Worm (Caenorhabditis elegans): ENCODE measurements around the gene bigr-1.

DNA sequence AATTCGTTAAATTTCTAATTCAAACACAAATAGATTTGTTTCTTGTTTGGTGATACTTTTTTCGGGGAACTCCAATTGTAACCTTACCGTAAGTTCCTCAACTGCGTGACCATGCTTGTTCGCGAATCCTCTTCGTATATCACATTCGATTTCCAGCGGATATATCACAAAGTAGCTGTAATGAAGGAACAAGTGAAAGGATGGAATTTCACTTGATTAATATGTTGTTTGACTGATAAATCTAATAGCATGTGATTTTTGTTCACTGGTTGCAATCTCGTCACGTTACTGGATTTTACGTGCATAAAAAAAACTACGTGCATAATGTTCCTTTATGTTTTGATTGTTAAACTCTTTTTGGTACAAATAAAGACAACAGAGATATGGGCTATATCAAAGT is 19.8 kb upstream of the bigr-1 start:
- TF ChIP-seq attf-6 (GFP tag; IDR thresholded peaks at IDR 0.05) (no peak), efl-1 (GFP tag; optimal IDR thresholded peaks at IDR 0.05) (no peak), lin-26 (GFP tag; IDR thresholded peaks at IDR 0.05) (no peak), mel-28 (tag; optimal IDR thresholded peaks at IDR 0.05; ENCODE audit: borderline replicate concordance) (no peak), nfya-1 (tag; optimal IDR thresholded peaks at IDR 0.05; ENCODE audit: borderline replicate concordance, insufficient read depth) (no peak), unc-62 (GFP tag; optimal IDR thresholded peaks at IDR 0.05) (no peak), dpff-1 (tag; optimal IDR thresholded peaks at IDR 0.05) (no peak)

All from whole organism, young adult.